Fruit fly (Drosophila melanogaster) S2 (cell line): ENCODE data around the gene CG42671.

Source experiments
- CG8478 ChIP-seq: fragments of >200 bp; optimal IDR thresholded peaks from 2 replicates; lab custom pipeline; 2018
- CTCF ChIP-seq, 2 experiments: fragments of >200 bp; optimal IDR thresholded peaks; 2 replicates each; lab custom pipeline; 2018

The CG42671 gene

DNA sequence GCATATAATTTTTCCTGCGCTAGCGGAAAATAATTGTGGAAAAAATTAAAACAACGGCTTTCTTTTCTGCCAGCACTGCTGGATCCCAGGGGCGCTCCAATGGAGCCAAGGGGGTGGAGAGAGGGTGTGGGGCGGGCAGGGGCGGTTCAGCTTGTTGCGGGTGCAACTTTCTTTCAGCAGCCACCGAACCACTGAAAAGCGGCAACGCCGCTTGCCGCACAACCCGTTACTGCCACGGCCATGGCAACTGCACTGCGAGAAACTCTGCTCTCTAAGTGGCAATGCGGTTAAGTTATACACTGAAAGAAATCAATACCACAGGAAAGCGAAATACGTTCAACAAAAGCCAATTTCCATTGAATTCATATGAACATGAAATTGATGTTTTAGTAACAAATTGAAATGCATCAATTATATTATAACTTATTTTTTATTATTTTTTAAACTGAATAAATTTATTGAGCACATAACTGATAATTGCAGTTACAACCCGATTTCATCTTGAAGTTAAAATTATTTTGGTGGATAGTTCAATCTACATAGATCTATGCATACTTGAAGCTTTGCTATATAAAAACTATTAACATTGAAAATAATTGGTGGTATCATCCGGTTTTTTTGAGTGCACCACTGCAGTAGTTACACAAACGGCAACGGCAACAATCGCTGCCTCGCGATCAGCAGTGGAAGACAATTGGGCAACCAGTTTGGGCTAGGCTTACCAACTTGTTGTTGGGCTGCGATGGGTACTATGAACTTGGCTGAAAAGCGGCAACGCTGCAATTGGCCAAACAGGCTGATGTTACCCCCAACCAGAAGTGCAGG is 42.1 kb downstream of the CG42671 start:
- TF ChIP-seq CG8478 (lab: Kevin White, UChicago) = no peak
- TF ChIP-seq CTCF (optimal IDR thresholded peaks at IDR 0.05; lab: Kevin White, UChicago) = no peak

DNA sequence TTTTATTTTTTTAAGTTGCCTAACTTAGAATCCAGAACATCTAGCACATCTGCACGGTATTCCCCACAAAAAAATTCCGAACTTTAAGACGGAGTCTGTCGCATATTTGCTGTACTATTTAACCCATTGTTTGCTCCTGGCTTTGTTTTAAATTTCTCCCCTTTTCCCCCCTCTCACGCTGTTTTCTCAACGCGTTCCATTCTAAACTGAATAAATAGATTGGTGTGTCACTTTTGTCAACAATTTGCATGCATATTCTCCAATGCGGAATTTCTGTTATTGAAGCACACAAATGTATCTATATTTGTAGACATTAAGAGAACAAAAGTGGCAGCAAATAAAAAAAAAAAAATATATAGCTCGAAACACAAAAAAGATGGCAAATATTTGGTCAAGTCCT is 44.1 kb downstream of the CG42671 start:
- TF ChIP-seq CTCF (optimal IDR thresholded peaks at IDR 0.05; lab: Kevin White, UChicago) (no peak), CG8478 (lab: Kevin White, UChicago) (no peak)

DNA sequence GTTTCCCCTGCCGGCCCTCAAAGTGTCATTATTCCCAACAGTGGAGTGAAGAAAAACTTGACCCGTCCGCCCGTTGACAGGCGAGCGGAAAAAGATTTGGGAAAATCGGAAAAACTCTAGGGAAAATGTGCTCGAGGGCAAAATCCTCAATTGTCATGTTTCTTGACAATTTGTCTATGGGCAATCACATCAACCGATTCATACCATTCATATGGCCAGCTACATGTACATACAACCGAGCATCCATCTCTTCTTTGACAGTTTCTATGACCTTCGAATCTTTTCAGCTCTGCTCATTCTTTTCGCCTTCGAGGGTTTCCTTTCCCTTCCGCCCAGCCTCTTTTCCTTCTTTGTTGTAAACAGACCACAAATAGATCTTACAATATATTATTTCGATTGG is 45.5 kb downstream of the CG42671 start:
- TF ChIP-seq CTCF (optimal IDR thresholded peaks at IDR 0.05; lab: Kevin White, UChicago) (no peak), CG8478 (lab: Kevin White, UChicago) (no peak)

DNA sequence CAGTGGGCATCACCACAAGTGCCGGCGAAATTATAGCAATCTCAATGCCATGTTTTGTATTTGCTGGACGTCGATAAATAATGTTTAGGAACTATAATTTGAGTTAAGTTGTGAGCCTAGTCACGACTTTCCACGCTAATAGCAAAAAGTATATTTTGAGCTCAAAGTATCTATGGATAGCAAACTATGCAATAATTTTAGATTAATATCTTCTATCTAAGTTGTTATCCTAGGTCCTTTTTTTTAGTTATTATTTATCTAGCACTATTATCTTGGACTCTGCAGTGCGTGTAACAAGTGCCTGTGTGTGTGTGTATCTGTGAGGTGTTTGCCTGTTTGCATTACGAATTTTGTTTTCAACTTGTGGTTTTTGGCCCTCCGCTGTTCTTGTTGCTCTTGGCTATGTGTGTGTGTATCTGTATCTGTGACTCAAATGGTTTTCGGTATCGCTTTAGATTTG is 46.0 kb downstream of the CG42671 start:
- TF ChIP-seq CG8478 (lab: Kevin White, UChicago) (no peak), CTCF (optimal IDR thresholded peaks at IDR 0.05; lab: Kevin White, UChicago) (no peak)

DNA sequence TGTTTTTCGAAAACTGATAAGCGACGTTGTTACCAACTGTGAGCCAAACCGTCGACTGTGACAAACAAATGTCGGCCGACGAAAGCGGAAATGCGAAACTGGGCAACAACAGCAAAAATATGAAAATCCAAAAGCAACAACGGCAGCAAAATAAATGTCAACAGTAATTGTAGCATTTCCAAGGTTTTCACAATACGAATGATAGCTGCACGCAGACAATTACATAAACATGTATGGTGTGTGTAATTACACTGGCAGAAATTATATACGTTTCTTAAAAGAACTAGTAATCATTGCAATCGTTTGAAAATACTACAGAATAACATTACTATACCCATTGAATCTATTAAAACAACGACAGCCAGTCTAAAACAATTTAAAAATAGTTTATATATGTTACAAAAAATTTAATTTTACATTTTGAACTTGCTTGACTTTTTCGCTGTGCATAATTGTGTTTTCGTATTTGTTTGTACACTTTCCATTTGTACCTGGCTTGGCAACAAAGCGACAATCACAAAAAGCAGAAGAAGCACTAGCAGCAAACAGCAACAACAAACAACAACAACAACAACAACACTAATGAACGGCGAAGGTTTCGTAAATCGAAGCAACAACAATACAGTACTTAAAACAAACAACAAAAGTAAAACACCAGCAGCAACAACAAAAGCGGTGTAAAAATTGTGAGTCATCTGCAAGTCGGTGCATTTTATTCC is 46.6 kb downstream of the CG42671 start:
- TF ChIP-seq CTCF (optimal IDR thresholded peaks at IDR 0.05; lab: Kevin White, UChicago) = no peak
- no peak for TF ChIP-seq CG8478 (lab: Kevin White, UChicago)

DNA sequence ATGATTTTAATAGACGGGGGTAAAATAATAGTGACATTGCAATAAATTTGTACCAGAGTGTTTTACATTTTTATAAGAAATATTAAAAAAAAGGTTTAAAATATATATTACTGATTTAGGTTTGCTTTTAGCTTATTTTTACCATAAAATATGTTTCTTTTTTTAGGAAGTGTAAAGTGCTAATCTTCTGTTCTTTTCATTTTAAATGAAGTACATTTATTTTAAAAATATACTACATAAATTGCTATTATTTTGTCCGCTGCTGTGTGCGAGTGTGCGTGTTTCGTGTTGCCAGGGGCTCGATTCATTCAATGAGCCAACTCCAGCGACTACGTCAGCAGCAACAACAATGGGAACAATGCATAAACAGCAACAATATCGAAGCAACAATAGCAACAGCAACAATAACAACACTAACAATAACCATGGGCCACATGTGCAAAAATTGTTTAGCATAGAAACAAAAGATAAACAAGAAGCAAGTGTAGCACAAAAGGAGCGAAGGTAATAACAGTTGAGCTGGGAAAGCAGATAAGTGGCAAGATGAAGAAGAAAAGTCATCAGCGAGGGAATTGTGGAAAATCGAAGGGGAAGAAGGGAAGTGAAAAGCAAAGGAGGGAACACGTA is 47.3 kb downstream of the CG42671 start:
- no peak for TF ChIP-seq CG8478 (lab: Kevin White, UChicago)
- no peak for TF ChIP-seq CTCF (optimal IDR thresholded peaks at IDR 0.05; lab: Kevin White, UChicago)

DNA sequence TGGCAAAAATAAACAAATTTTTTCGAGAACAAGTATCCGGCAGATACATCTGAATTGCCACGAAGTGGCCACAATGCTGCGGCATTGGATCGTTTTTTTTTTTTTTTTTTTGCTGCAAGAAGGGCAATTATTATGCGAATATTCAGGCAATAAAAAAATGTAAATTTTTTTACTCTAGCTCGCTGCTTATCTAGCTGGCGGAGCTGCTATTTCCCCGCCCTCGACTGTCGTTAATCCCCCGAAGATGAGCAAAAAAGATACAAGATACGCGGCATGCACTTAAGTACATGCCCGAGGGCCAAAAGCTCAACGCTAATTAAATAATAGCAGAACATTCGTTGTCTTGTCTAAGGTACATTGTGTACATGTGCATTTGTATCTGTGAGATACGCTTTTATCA is 47.9 kb downstream of the CG42671 start:
- no peak for TF ChIP-seq CG8478 (lab: Kevin White, UChicago)
- TF ChIP-seq CTCF (optimal IDR thresholded peaks at IDR 0.05; lab: Kevin White, UChicago) = no peak

DNA sequence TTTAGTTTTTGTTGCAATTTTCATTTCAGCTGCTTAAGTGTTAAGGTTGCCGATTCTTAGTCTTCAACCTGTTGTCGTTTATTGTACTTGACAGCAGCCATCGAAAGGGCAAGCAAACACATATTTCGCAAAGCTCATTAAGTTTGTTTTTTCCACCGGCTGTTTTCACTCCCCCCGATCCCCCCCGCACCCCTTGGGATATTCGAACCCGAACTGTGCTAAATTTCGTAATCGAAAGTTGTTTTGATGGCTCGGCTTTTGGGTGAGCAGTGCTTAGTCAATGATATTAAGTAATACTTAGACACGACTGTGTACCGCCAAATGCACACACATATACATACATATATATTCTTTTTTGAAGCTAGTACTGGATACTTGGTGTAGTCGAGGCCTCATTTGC is 49.7 kb downstream of the CG42671 start:
- TF ChIP-seq CTCF (optimal IDR thresholded peaks at IDR 0.05; lab: Kevin White, UChicago) (no peak), CG8478 (lab: Kevin White, UChicago) (no peak)

DNA sequence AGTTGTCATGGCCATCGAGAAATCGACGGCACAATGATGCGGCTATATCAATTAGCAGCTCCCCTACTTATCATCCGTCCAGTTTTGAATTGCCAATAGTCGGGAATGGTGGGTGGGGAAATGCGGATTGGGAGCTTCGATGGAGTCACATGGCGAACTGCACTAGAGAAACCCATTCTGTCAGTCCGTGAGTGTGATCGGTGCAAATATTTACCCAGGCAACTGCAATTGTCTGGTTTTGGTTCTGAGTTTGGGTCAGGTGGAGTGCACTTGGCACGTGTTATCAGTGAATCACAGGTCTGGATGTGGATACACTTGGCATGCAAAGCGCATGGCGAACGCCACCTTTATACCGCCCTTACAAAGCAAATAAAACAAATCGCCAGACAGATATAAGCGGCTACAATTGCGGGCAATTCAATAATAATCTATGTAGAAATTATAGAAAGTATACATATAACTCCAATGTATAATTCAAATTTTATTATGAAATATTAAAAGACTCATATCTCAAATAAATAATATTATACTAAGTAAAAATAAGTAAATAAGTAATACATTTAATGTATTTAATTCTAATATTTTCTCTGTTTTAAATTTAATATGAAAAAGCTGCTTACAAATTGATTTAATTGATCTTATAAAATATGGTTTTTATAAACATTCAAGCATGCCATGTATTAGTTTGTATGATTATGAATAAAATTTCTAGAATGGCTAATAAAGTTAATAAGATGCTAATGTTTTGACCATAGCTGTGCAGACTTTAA is 58.1 kb downstream of the CG42671 start:
- TF ChIP-seq CG8478 (lab: Kevin White, UChicago) (no peak), CTCF (optimal IDR thresholded peaks at IDR 0.05; lab: Kevin White, UChicago) (no peak)

DNA sequence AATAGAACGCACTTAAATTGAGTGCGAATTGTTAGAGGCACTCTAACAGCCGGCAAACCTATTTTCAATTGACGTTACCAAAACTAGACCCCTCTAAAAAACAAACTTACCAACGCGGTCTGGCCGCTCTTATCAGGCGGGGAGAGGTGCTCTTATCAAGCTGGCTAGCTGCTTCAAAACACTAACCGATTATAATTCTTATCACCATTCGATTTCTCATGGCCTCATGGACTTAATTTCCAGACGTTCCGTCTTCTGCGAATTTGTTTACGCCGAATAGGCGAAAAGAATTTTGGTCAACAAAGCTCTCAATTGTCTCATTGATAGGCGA is 58.7 kb downstream of the CG42671 start:
- TF ChIP-seq CTCF (optimal IDR thresholded peaks at IDR 0.05; lab: Kevin White, UChicago) (no peak), CG8478 (lab: Kevin White, UChicago) (no peak)

DNA sequence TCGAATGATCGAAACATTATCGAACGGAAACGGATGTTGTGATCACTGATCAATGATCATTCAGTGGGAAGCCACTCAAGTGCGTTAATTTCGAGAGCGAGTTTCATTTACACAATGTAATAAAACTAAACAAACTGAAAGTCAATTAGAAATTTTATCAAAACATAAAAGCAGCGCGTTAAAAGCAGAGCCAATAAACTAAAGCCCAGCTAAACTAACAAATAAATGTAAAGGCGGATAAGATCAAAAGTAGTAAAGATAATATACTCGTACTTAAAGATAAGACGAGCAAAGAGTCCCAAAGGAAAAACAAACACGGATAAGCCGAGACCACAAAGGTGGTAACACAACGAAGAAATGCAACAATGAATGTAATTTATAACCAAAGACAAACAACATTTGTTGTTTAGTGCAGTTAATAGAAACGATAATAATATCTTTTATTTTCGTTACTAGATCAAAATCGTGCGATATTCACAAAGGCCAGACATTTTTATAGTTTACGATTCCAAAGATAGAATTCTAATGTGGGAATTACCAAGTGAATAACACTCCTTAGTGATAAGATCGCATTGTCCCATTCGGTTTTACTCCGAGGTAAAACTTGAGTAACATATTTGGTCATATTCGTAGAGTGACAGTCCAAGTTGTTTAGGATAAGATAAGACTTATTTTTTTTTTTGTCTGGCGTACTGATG is 59.3 kb downstream of the CG42671 start:
- TF ChIP-seq CG8478 (lab: Kevin White, UChicago) (no peak), CTCF (optimal IDR thresholded peaks at IDR 0.05; lab: Kevin White, UChicago) (no peak)

DNA sequence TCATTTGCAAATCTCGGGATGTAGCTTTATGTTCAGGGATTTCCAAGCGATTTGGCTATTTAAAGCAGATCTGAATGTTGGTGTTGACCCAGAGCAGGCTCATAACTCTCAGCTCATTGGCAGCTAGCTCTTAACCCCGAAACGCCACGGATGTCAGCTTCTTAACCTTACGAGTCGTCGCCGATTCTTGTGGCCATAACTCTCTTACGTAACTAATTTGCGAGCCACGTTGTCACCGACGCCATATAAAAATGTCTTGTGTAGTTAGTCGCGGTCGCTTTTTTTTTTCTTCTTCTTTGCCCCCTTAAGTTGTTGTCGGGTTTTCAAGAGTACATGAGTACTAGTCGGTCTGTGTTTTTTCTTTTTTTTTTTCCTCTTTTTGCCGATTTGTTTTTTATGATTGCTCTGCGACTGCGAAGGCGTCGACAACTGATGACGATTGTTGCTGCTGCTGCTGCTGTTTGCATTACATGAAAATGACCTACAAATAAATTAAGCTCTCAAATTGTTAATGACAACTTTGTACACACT is 59.9 kb downstream of the CG42671 start:
- no peak for TF ChIP-seq CTCF (optimal IDR thresholded peaks at IDR 0.05; lab: Kevin White, UChicago)
- TF ChIP-seq CG8478 (lab: Kevin White, UChicago) = no peak

DNA sequence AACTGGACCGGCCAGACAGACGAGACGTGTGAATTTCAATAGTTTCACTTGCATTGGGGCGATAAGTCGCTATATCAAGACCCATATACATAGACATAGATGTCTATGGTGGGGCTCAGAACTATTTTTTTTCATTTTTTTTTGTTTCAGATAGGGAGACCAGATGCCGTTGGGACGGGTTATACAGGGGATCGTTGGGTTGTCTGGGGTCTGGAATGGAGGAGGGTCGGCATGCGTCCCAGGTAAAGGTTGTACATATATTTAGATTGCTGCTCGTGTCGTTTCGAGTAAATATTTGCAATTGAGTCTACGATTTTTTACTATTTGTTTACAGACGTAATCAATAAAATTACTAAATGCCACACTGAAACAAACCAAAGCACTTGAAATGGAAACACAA is 61.7 kb downstream of the CG42671 start:
- TF ChIP-seq CG8478 (lab: Kevin White, UChicago) (no peak), CTCF (optimal IDR thresholded peaks at IDR 0.05; lab: Kevin White, UChicago) (no peak)
